Worm (Caenorhabditis elegans) whole organism, midembryonic: ENCODE measurements around the gene mip-1.

Experiments used
- T22C8.4 ChIP-seq: fragments of 200-800 bp; sonication (Bioruptor generic); IDR thresholded peaks from 2 replicates; pipeline ENCODE4 v1.3.6; 2022; ENCODE audit warnings: missing genetic modification characterization, missing compliant biosample characterization
- cog-1 ChIP-seq: sonication (generic microtip); optimal IDR thresholded peaks from 2 replicates; lab custom pipeline; 2016; ENCODE audit warnings: missing genetic modification characterization, missing compliant biosample characterization
- flt-1 ChIP-seq: fragments of 200-800 bp; sonication (Bioruptor generic); IDR thresholded peaks from 2 replicates; pipeline ENCODE4 v1.3.6; 2022; ENCODE audit warnings: missing genetic modification characterization, missing compliant biosample characterization
- med-1 ChIP-seq: sonication (generic microtip); optimal IDR thresholded peaks from 2 replicates; lab custom pipeline; 2017; ENCODE audit warnings: missing genetic modification characterization, mild to moderate bottlenecking, missing compliant biosample characterization, antibody characterized with exemption, missing genetic modification reagents; ENCODE audit not compliant: insufficient read depth
- ref-1 ChIP-seq: fragments of 200-800 bp; sonication (Bioruptor generic); conservative IDR thresholded peaks from 2 replicates; pipeline ENCODE4 v1.3.6; 2022; ENCODE audit warnings: missing genetic modification reagents, missing genetic modification characterization, missing compliant biosample characterization
- tab-1 ChIP-seq: fragments of 200-800 bp; sonication (Bioruptor generic); IDR thresholded peaks from 2 replicates; pipeline ENCODE4 v1.3.6; 2022; ENCODE audit warnings: missing genetic modification characterization, missing compliant biosample characterization
- ztf-23 ChIP-seq: fragments of 200-800 bp; sonication (Bioruptor generic); IDR thresholded peaks from 2 replicates; pipeline ENCODE4 v1.3.6; 2022; ENCODE audit warnings: missing genetic modification reagents, missing genetic modification characterization, missing compliant biosample characterization
- ztf-29 ChIP-seq: fragments of 200-800 bp; sonication (Bioruptor generic); IDR thresholded peaks from 2 replicates; pipeline ENCODE4 v1.3.6; 2022; ENCODE audit warnings: missing genetic modification reagents, missing genetic modification characterization, missing compliant biosample characterization

ce11 chrIII:4830207-4830606, 37.3 kb downstream of the mip-1 start, which contains the start of gene nspd-9:
- TF ChIP-seq cog-1, result no peak
- no peak for TF ChIP-seq ztf-23 (GFP tag; lab: Robert Waterston, UW)
- no peak for TF ChIP-seq flt-1 (GFP tag; lab: Robert Waterston, UW)
- no peak for TF ChIP-seq ref-1 (GFP tag; lab: Robert Waterston, UW)
- TF ChIP-seq med-1, result no peak
- no peak for TF ChIP-seq tab-1 (GFP tag; lab: Robert Waterston, UW)
- TF ChIP-seq ztf-29, result no peak
- TF ChIP-seq T22C8.4 (GFP tag; lab: Robert Waterston, UW), result no peak
